Worm (Caenorhabditis elegans): ENCODE results near the gene T06A10.106.

- TF ChIP-seq elt-3 (tag; optimal IDR thresholded peaks at IDR 0.05) (peak in 1 of 6 experiments; percentile 7), ces-1 (GFP tag; optimal IDR thresholded peaks at IDR 0.05) (no peak), snpc-4 (tag; optimal IDR thresholded peaks at IDR 0.05) (no peak), mef-2 (tag; optimal IDR thresholded peaks at IDR 0.05) (peak; percentile 57)
Observed at ce11 chrIV:16865487-16865886, 3.3 kb downstream of the T06A10.106 start, which contains the start of gene gtsf-1.
